Fruit fly (Drosophila melanogaster): Measurements from ENCODE around the gene mRpL47.
A peak's percentile ranks its signal among the peaks of the same experiment; 100 is the strongest.

Gene mRpL47

DNA sequence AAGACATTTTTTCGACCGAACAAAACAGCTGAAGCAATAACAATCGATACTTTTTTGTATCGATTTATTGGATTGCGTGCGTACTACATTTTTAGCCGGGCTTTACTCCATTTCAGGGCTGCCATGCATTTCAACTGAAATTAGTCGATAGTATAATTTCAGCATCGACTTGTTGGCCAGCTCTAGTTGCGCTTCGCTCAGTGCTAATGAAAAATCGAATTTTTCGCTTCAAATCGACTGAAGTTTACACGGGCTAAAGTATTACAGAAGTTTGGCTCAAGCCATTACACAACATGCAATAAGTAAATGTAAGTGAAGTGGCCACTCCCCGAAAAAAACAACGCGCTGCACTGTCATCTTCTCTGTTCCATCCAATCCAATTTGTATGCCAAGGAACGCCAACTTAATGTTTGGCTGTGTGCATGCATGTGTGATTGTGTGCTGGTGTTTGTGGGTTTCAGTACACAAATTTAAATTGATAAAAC is at the start of gene mRpL47, which contains the start of the genes CG8176 and Kdm3:
Gene mRpL47 (minus strand): TSS at position 49 of the 485 bp plus-strand sequence.
Gene CG8176 (plus strand): TSS at position 148 of the 485 bp plus-strand sequence.
Gene Kdm3 (plus strand): TSS at position 148 of the 485 bp plus-strand sequence.
- TF ChIP-seq CG14711 (tag; optimal IDR thresholded peaks at IDR 0.05) (peak; percentile 80), kay (GFP tag; ENCODE audit: borderline replicate concordance) (no peak), Clk (GFP tag; optimal IDR thresholded peaks at IDR 0.05) (peak; percentile 63), CG7045 (GFP tag; optimal IDR thresholded peaks at IDR 0.05) (peak; percentile 5), toe (GFP tag; optimal IDR thresholded peaks at IDR 0.05) (no peak), CG12768 (GFP tag; optimal IDR thresholded peaks at IDR 0.05) (peak; percentile 22), CG7101 (tag; optimal IDR thresholded peaks at IDR 0.05) (peak; percentile 61), Hr96 (GFP tag; optimal IDR thresholded peaks at IDR 0.05) (no peak), pad (GFP tag; optimal IDR thresholded peaks at IDR 0.05) (peak; percentile 45), cic (GFP tag; optimal IDR thresholded peaks at IDR 0.05) (peak; percentile 78), bab1 (GFP tag; optimal IDR thresholded peaks at IDR 0.05) (peak; percentile 80), cnc (optimal IDR thresholded peaks at IDR 0.05) (no peak), CG11617 (GFP tag; optimal IDR thresholded peaks at IDR 0.05) (peak; percentile 73), Mnt (GFP tag; optimal IDR thresholded peaks at IDR 0.05) (peak; percentile 89), ovo (GFP tag; optimal IDR thresholded peaks at IDR 0.05) (peak; percentile 1), Crg-1 (GFP tag; optimal IDR thresholded peaks at IDR 0.05) (peak; percentile 37), CG33017 (tag; optimal IDR thresholded peaks at IDR 0.05) (no peak), CG5204 (GFP tag; optimal IDR thresholded peaks at IDR 0.05) (no peak), CG1620 (GFP tag; optimal IDR thresholded peaks at IDR 0.05) (peak; percentile 86), tj (GFP tag; optimal IDR thresholded peaks at IDR 0.05) (peak; percentile 54)

DNA sequence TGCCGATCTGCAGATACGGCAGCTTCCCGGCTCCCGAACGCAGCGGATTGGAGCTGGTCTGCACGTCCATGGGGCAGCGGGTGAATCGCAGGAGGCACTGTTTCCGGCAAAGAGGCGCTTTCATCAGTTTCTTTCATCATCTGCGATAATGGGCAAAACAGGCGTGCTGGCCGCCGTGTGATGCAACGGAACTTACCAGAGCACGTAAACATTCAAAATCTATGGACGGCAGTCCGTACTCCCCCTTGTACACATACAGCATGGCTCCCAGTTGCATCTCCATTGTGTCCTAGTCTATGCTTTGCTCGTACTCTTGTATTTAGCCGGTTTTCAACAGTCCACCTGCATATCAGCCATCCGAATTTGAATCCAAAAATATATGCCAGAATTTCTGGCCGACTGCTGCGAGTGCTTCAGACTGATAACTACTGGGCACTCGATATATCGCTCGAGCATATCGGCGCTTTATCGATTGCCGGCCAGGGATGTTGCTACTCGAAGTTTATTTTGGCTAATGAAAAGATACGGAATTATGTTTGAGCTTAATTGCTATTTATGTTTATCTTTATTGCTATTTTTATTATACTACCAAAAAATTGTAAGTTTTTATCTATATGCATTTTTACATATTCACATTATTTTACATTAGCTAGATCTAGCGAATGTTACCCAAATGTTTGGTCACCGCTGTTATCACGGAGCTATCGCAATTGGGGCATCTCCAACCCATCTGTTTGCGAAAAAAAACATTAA is 47.7 kb upstream of the mRpL47 start, which contains the start of the genes CG9393 and Vps45:
Gene CG9393 (minus strand): TSS at position 434 of the 753 bp plus-strand sequence.
Gene Vps45 (plus strand): TSS at position 685 of the 753 bp plus-strand sequence.
- TF ChIP-seq Crg-1 (GFP tag; optimal IDR thresholded peaks at IDR 0.05) (peak; percentile 37), kay (GFP tag; ENCODE audit: borderline replicate concordance) (no peak), Mnt (GFP tag; optimal IDR thresholded peaks at IDR 0.05) (peak; percentile 82), pad (GFP tag; optimal IDR thresholded peaks at IDR 0.05) (no peak), tj (GFP tag; optimal IDR thresholded peaks at IDR 0.05) (peak; percentile 26), CG7045 (GFP tag; optimal IDR thresholded peaks at IDR 0.05) (peak; percentile 28), ovo (GFP tag; optimal IDR thresholded peaks at IDR 0.05) (peak; percentile 56), Hr96 (GFP tag; optimal IDR thresholded peaks at IDR 0.05) (no peak), CG5204 (GFP tag; optimal IDR thresholded peaks at IDR 0.05) (no peak), cic (GFP tag; optimal IDR thresholded peaks at IDR 0.05) (no peak), CG14711 (tag; optimal IDR thresholded peaks at IDR 0.05) (peak; percentile 74), toe (GFP tag; optimal IDR thresholded peaks at IDR 0.05) (no peak), CG7101 (tag; optimal IDR thresholded peaks at IDR 0.05) (peak; percentile 63), Clk (GFP tag; optimal IDR thresholded peaks at IDR 0.05) (no peak), bab1 (GFP tag; optimal IDR thresholded peaks at IDR 0.05) (peak; percentile 57), CG1620 (GFP tag; optimal IDR thresholded peaks at IDR 0.05) (peak; percentile 75), CG12768 (GFP tag; optimal IDR thresholded peaks at IDR 0.05) (peak; percentile 32), CG33017 (tag; optimal IDR thresholded peaks at IDR 0.05) (peak; percentile 27), cnc (optimal IDR thresholded peaks at IDR 0.05) (no peak), CG11617 (GFP tag; optimal IDR thresholded peaks at IDR 0.05) (peak; percentile 70)

dm6 chr3R:9561121-9561520 is 45.4 kb upstream of the mRpL47 start:
- TF ChIP-seq CG12768 (GFP tag; optimal IDR thresholded peaks at IDR 0.05) (no peak), CG7101 (tag; optimal IDR thresholded peaks at IDR 0.05) (no peak), kay (GFP tag; ENCODE audit: borderline replicate concordance) (no peak), Clk (GFP tag; optimal IDR thresholded peaks at IDR 0.05) (no peak), ovo (GFP tag; optimal IDR thresholded peaks at IDR 0.05) (no peak), CG5204 (GFP tag; optimal IDR thresholded peaks at IDR 0.05) (no peak), Mnt (GFP tag; optimal IDR thresholded peaks at IDR 0.05) (no peak), CG33017 (tag; optimal IDR thresholded peaks at IDR 0.05) (no peak), cnc (optimal IDR thresholded peaks at IDR 0.05) (no peak), CG1620 (GFP tag; optimal IDR thresholded peaks at IDR 0.05) (no peak), CG11617 (GFP tag; optimal IDR thresholded peaks at IDR 0.05) (no peak), Crg-1 (GFP tag; optimal IDR thresholded peaks at IDR 0.05) (no peak), toe (GFP tag; optimal IDR thresholded peaks at IDR 0.05) (no peak), cic (GFP tag; optimal IDR thresholded peaks at IDR 0.05) (no peak), CG7045 (GFP tag; optimal IDR thresholded peaks at IDR 0.05) (no peak), CG14711 (tag; optimal IDR thresholded peaks at IDR 0.05) (no peak), bab1 (GFP tag; optimal IDR thresholded peaks at IDR 0.05) (no peak), tj (GFP tag; optimal IDR thresholded peaks at IDR 0.05) (no peak)

- TF ChIP-seq Mnt (GFP tag; optimal IDR thresholded peaks at IDR 0.05) (peak; percentile 74), CG14711 (tag; optimal IDR thresholded peaks at IDR 0.05) (peak; percentile 60), CG12768 (GFP tag; optimal IDR thresholded peaks at IDR 0.05) (peak; percentile 74), kay (GFP tag; ENCODE audit: borderline replicate concordance) (no peak), CG7101 (tag; optimal IDR thresholded peaks at IDR 0.05) (peak; percentile 78), toe (GFP tag; optimal IDR thresholded peaks at IDR 0.05) (no peak), tj (GFP tag; optimal IDR thresholded peaks at IDR 0.05) (peak; percentile 58), ovo (GFP tag; optimal IDR thresholded peaks at IDR 0.05) (peak; percentile 44), Crg-1 (GFP tag; optimal IDR thresholded peaks at IDR 0.05) (peak; percentile 86), CG1620 (GFP tag; optimal IDR thresholded peaks at IDR 0.05) (peak; percentile 91), cnc (optimal IDR thresholded peaks at IDR 0.05) (no peak), CG5204 (GFP tag; optimal IDR thresholded peaks at IDR 0.05) (no peak), CG11617 (GFP tag; optimal IDR thresholded peaks at IDR 0.05) (peak; percentile 83), cic (GFP tag; optimal IDR thresholded peaks at IDR 0.05) (peak; percentile 41), pad (GFP tag; optimal IDR thresholded peaks at IDR 0.05) (peak; percentile 71), CG33017 (tag; optimal IDR thresholded peaks at IDR 0.05) (peak; percentile 50), Clk (GFP tag; optimal IDR thresholded peaks at IDR 0.05) (peak; percentile 25), Hr96 (GFP tag; optimal IDR thresholded peaks at IDR 0.05) (no peak), bab1 (GFP tag; optimal IDR thresholded peaks at IDR 0.05) (peak; percentile 75), CG7045 (GFP tag; optimal IDR thresholded peaks at IDR 0.05) (peak; percentile 61)
Measured at dm6 chr3R:9559413-9560014, 43.8 kb upstream of the mRpL47 start, which contains the start of the genes AP-1mu and MBD-like. AP-1mu (minus strand) TSS chr3R:9559525. MBD-like (plus strand) TSS chr3R:9559760.
